Worm (Caenorhabditis elegans) whole organism, early embryonic: ENCODE data around the gene dyf-11.

Experiments used
- B0310.2 ChIP-seq: sonication (generic microtip); optimal IDR thresholded peaks from 2 replicates; lab custom pipeline; 2016; ENCODE audit warnings: mild to moderate bottlenecking, missing genetic modification characterization, missing compliant biosample characterization
- aly-1 ChIP-seq: sonication (generic microtip); optimal IDR thresholded peaks from 2 replicates; lab custom pipeline; 2016; ENCODE audit warnings: missing genetic modification characterization, missing compliant biosample characterization
- ama-1 ChIP-seq: fragments of 150-350 bp; optimal IDR thresholded peaks from 2 replicates; lab custom pipeline; 2014
- ceh-13 ChIP-seq: fragments of 200-800 bp; sonication (Bioruptor generic); optimal IDR thresholded peaks from 2 replicates; lab custom pipeline; 2018; ENCODE audit warnings: mild to moderate bottlenecking, missing genetic modification characterization, missing compliant biosample characterization
- ceh-36 ChIP-seq: sonication (generic microtip); optimal IDR thresholded peaks from 2 replicates; lab custom pipeline; 2016; ENCODE audit warnings: missing genetic modification characterization, inconsistent platforms, missing compliant biosample characterization
- ets-7 ChIP-seq: sonication (generic microtip); optimal IDR thresholded peaks from 2 replicates; lab custom pipeline; 2016; ENCODE audit warnings: missing genotype, missing genetic modification characterization, missing compliant biosample characterization
- flt-1 ChIP-seq: fragments of 200-800 bp; sonication (Bioruptor generic); IDR thresholded peaks from 2 replicates; pipeline ENCODE4 v1.3.6; 2022; ENCODE audit warnings: missing genetic modification characterization, missing compliant biosample characterization
- hmg-4 ChIP-seq: fragments of 200-800 bp; sonication (Bioruptor generic); optimal IDR thresholded peaks from 2 replicates; lab custom pipeline; 2018; ENCODE audit warnings: mild to moderate bottlenecking, missing genetic modification characterization, missing compliant biosample characterization
- hnd-1 ChIP-seq: sonication (generic microtip); optimal IDR thresholded peaks from 2 replicates; lab custom pipeline; 2016; ENCODE audit warnings: missing genetic modification characterization, missing compliant biosample characterization
- pes-1 ChIP-seq: fragments of 200-800 bp; sonication (Bioruptor generic); IDR thresholded peaks from 2 replicates; pipeline ENCODE4 v1.3.6; 2022; ENCODE audit warnings: missing genetic modification reagents, missing genetic modification characterization, missing compliant biosample characterization
- sea-1 ChIP-seq: fragments of 200-800 bp; sonication (Bioruptor generic); conservative IDR thresholded peaks from 2 replicates; pipeline ENCODE4 v1.3.6; 2022; ENCODE audit warnings: missing genetic modification characterization, missing compliant biosample characterization
- tbx-11 ChIP-seq: fragments of 200-800 bp; sonication (Bioruptor generic); IDR thresholded peaks from 2 replicates; pipeline ENCODE4 v1.3.6; 2022; ENCODE audit warnings: missing genetic modification characterization, missing compliant biosample characterization
- tbx-37 ChIP-seq: fragments of 200-800 bp; sonication (Bioruptor generic); conservative IDR thresholded peaks from 2 replicates; pipeline ENCODE4 v1.3.6; 2022; ENCODE audit warnings: missing genetic modification reagents, missing genetic modification characterization, missing compliant biosample characterization
- tra-4 ChIP-seq: sonication (generic microtip); optimal IDR thresholded peaks from 2 replicates; lab custom pipeline; 2017; ENCODE audit warnings: missing genetic modification characterization, missing compliant biosample characterization

DNA sequence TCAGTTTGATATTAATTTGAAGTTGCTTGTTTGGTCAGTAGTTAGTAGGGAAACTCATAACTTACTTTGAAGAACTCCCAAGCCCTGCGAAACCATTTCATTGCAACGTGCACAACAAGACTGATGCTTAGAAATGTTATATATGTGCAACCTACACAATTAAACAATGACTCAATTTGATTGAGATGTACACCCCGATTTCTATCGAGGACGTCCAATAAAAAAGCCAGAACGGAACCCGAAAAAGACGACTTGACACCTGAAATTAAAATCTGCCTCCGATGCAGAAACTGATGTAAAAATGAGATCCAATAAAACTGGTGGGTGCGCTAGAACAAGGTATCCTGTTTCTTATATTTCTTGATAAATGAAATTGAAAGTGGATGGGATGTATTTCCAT is 21.3 kb downstream of the dyf-11 start, which contains the start of gene T04G9.6:
- TF ChIP-seq ama-1 = no peak
- no peak for TF ChIP-seq tra-4 (tag; lab: Kevin White, UChicago)
- no peak for TF ChIP-seq pes-1 (GFP tag; lab: Robert Waterston, UW)
- no peak for TF ChIP-seq tbx-11 (GFP tag; lab: Robert Waterston, UW)
- TF ChIP-seq tbx-37 (GFP tag; lab: Robert Waterston, UW) = no peak
- no peak for TF ChIP-seq hmg-4 (GFP tag; lab: Kevin White, UChicago)
- no peak for TF ChIP-seq flt-1 (GFP tag; lab: Robert Waterston, UW)
- TF ChIP-seq aly-1 (tag; lab: Kevin White, UChicago) = no peak
- no peak for TF ChIP-seq hnd-1 (tag; lab: Kevin White, UChicago)
- no peak for TF ChIP-seq ets-7 (tag; lab: Kevin White, UChicago)
- no peak for TF ChIP-seq sea-1
- TF ChIP-seq B0310.2 (tag; lab: Kevin White, UChicago) = no peak
- TF ChIP-seq ceh-36 (tag; lab: Kevin White, UChicago) = no peak
- no peak for TF ChIP-seq ceh-13
